Worm (Caenorhabditis elegans) whole organism, young adult: ENCODE measurements around the gene meg-3.

Source experiments
- F33H1.4 ChIP-seq: fragments of 200-800 bp; sonication (Bioruptor generic); IDR thresholded peaks from 2 replicates; pipeline ENCODE4 v1.3.6; 2022; ENCODE audit warnings: missing genetic modification reagents, missing genetic modification characterization, missing compliant biosample characterization
- F55B11.4 ChIP-seq: sonication (generic microtip); optimal IDR thresholded peaks from 2 replicates; lab custom pipeline; 2016; ENCODE audit warnings: missing compliant biosample characterization, missing genetic modification characterization, borderline replicate concordance; ENCODE audit not compliant: insufficient read depth
- ama-1 ChIP-seq, 3 experiments: fragments of 150-350 bp in 1 of 3; sonication (generic microtip) in 2 of 3; optimal IDR thresholded peaks; 2 replicates each; lab custom pipeline; 2014 to 2018; ENCODE audit warnings: missing biosample characterization in 2 of 3, missing genetic modification characterization in 2 of 3, missing genetic modification reagents in 2 of 3
- attf-6 ChIP-seq: fragments of 200-800 bp; sonication (Bioruptor generic); IDR thresholded peaks from 2 replicates; pipeline ENCODE4 v1.3.6; 2022; ENCODE audit warnings: missing genetic modification reagents, missing genetic modification characterization, missing compliant biosample characterization
- bed-1 ChIP-seq: fragments of 200-800 bp; sonication (Bioruptor generic); IDR thresholded peaks from 2 replicates; pipeline ENCODE4 v1.3.6; 2022; ENCODE audit warnings: missing genetic modification reagents, missing genetic modification characterization, missing compliant biosample characterization
- dox-1 ChIP-seq: fragments of 200-800 bp; sonication (Bioruptor generic); IDR thresholded peaks from 2 replicates; pipeline ENCODE4 v1.3.6; 2022; ENCODE audit warnings: missing genetic modification reagents, missing genetic modification characterization, missing compliant biosample characterization
- efl-1 ChIP-seq: fragments of 150-350 bp; optimal IDR thresholded peaks from 2 replicates; lab custom pipeline; 2014; ENCODE audit warnings: missing biosample characterization, missing genetic modification reagents, missing genetic modification characterization
- hlh-12 ChIP-seq: sonication (generic microtip); optimal IDR thresholded peaks from 2 replicates; lab custom pipeline; 2016; ENCODE audit warnings: missing genetic modification characterization, missing compliant biosample characterization
- hmg-20 ChIP-seq: fragments of 200-800 bp; sonication (Bioruptor generic); IDR thresholded peaks from 2 replicates; pipeline ENCODE4 v1.3.6; 2022; ENCODE audit warnings: missing genetic modification reagents, missing genetic modification characterization, missing compliant biosample characterization
- lin-54 ChIP-seq: fragments of 200-800 bp; sonication (Bioruptor generic); optimal IDR thresholded peaks from 2 replicates; lab custom pipeline; 2018; ENCODE audit warnings: mild to moderate bottlenecking, missing genetic modification characterization, missing compliant biosample characterization
- pha-4 ChIP-seq: fragments of 150-350 bp; sonication (generic microtip); optimal IDR thresholded peaks from 2 replicates; lab custom pipeline; 2014; ENCODE audit warnings: missing biosample characterization, missing genetic modification reagents, missing genetic modification characterization
- unc-62 ChIP-seq: fragments of 150-350 bp; optimal IDR thresholded peaks from 2 replicates; lab custom pipeline; 2014; ENCODE audit warnings: missing biosample characterization, missing genetic modification reagents, missing genetic modification characterization
- zfh-2 ChIP-seq: fragments of 200-800 bp; sonication (Bioruptor generic); conservative IDR thresholded peaks from 2 replicates; pipeline ENCODE4 v1.3.6; 2022; ENCODE audit warnings: missing genetic modification reagents, missing genetic modification characterization, missing compliant biosample characterization

ce11 chrX:1959063-1959462, 30.3 kb downstream of the meg-3 start:
- TF ChIP-seq ama-1 (optimal IDR thresholded peaks at IDR 0.05; lab: Kevin White, UChicago) (no peak), ama-1 (GFP tag; optimal IDR thresholded peaks at IDR 0.05; lab: Kevin White, UChicago) (no peak), hlh-12 (tag; lab: Kevin White, UChicago) (no peak), efl-1 (GFP tag; lab: Kevin White, UChicago) (no peak), dox-1 (GFP tag; lab: Robert Waterston, UW) (no peak), lin-54 (no peak), unc-62 (GFP tag; lab: Kevin White, UChicago) (no peak), F33H1.4 (no peak), hmg-20 (no peak), zfh-2 (GFP tag; lab: Robert Waterston, UW) (no peak), pha-4 (tag; lab: Kevin White, UChicago) (no peak), attf-6 (no peak), F55B11.4 (tag; lab: Kevin White, UChicago) (no peak), bed-1 (GFP tag; lab: Robert Waterston, UW) (no peak)
